Worm (Caenorhabditis elegans): ENCODE data around the gene B0280.17.

DNA sequence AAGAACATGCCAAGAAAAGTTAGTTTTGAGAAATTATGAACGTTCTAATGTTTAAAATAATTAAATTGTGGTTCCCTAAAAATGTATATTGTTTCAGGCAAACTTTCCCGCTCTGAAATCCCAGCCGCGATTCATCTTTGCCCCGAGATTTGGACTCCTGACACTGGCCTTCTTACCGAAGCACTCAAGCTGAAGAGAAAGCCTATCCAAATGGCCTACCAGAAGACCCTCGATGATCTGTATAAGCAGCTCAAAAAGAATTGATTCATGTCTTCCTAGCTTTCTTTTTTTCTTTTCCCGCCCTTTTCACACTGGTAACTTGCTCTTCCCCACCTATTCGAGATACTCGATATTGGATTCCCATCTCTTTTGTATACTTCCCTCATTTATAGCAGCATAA is 34.2 kb upstream of the B0280.17 start:
- TF ChIP-seq swsn-7 (tag; optimal IDR thresholded peaks at IDR 0.05): no peak
- TF ChIP-seq ztf-4 (tag; optimal IDR thresholded peaks at IDR 0.05): no peak
- TF ChIP-seq nhr-76 (tag; optimal IDR thresholded peaks at IDR 0.05): no peak
- no peak for TF ChIP-seq ama-1 (optimal IDR thresholded peaks at IDR 0.05)
- no peak for TF ChIP-seq snpc-4 (tag; optimal IDR thresholded peaks at IDR 0.05)
- TF ChIP-seq pax-3 (tag; optimal IDR thresholded peaks at IDR 0.05): no peak
- no peak for TF ChIP-seq ztf-11 (tag; optimal IDR thresholded peaks at IDR 0.05)
- TF ChIP-seq ceh-82 (tag; optimal IDR thresholded peaks at IDR 0.05): no peak
- TF ChIP-seq blmp-1 (tag; optimal IDR thresholded peaks at IDR 0.05): no peak
- TF ChIP-seq nhr-237 (tag; optimal IDR thresholded peaks at IDR 0.05): no peak
- no peak for TF ChIP-seq C34B4.2 (tag; optimal IDR thresholded peaks at IDR 0.05)
- no peak for TF ChIP-seq mep-1 (tag; optimal IDR thresholded peaks at IDR 0.05)
- no peak for TF ChIP-seq unc-30 (tag; optimal IDR thresholded peaks at IDR 0.05)
